Worm (Caenorhabditis elegans) whole organism, L3 larva: ENCODE results near the gene K10C2.8.

ENCODE experiments used
- ZK546.5 ChIP-seq: sonication (generic microtip); optimal IDR thresholded peaks from 2 replicates; lab custom pipeline; 2017; ENCODE audit warnings: missing biosample characterization, missing genetic modification characterization
- ama-1 ChIP-seq: fragments of 150-350 bp; optimal IDR thresholded peaks from 2 replicates; lab custom pipeline; 2018
- ceh-28 ChIP-seq: fragments of 150-350 bp; optimal IDR thresholded peaks from 2 replicates; lab custom pipeline; 2014; ENCODE audit warnings: missing biosample characterization, missing genetic modification reagents, missing genetic modification characterization
- egl-27 ChIP-seq: sonication (generic microtip); optimal IDR thresholded peaks from 4 replicates; lab custom pipeline; 2017; ENCODE audit warnings: missing biosample characterization, missing genetic modification reagents, missing genetic modification characterization
- egl-5 ChIP-seq: fragments of 150-350 bp; optimal IDR thresholded peaks from 2 replicates; lab custom pipeline; 2017; ENCODE audit warnings: missing biosample characterization, missing genetic modification reagents, missing genetic modification characterization, inconsistent platforms
- elt-2 ChIP-seq: sonication (generic microtip); optimal IDR thresholded peaks from 2 replicates; lab custom pipeline; 2016; ENCODE audit warnings: missing genetic modification reagents, mild to moderate bottlenecking, missing genetic modification characterization, missing compliant biosample characterization
- elt-3 ChIP-seq, 3 experiments: fragments of 150-350 bp in 1 of 3; sonication (generic microtip) in 2 of 3; optimal IDR thresholded peaks; 2 replicates in 2 of 3; 4 replicates in 1 of 3; lab custom pipeline; 2014 to 2017; ENCODE audit warnings: missing biosample characterization in 3 of 3, missing genetic modification characterization in 3 of 3
- fkh-10 ChIP-seq: sonication (generic microtip); optimal IDR thresholded peaks from 2 replicates; lab custom pipeline; 2017; ENCODE audit warnings: missing biosample characterization, missing genetic modification reagents, missing genetic modification characterization
- jun-1 ChIP-seq: fragments of 150-350 bp; optimal IDR thresholded peaks from 2 replicates; lab custom pipeline; 2014; ENCODE audit warnings: missing biosample characterization, missing genetic modification reagents, missing genetic modification characterization
- lin-39 ChIP-seq: fragments of 150-350 bp; optimal IDR thresholded peaks from 2 replicates; lab custom pipeline; 2018; ENCODE audit warnings: missing biosample characterization, missing genetic modification reagents, missing genetic modification characterization
- mdl-1 ChIP-seq: fragments of 150-350 bp; optimal IDR thresholded peaks from 2 replicates; lab custom pipeline; 2014; ENCODE audit warnings: missing biosample characterization, missing genetic modification characterization
- mml-1 ChIP-seq: fragments of 150-350 bp; sonication (generic microtip); optimal IDR thresholded peaks from 3 replicates; lab custom pipeline; 2014; ENCODE audit warnings: missing biosample characterization, missing genetic modification characterization
- nhr-12 ChIP-seq: fragments of 150-350 bp; optimal IDR thresholded peaks from 2 replicates; lab custom pipeline; 2014; ENCODE audit warnings: missing biosample characterization, missing genetic modification characterization
- nhr-23 ChIP-seq: fragments of 150-350 bp; optimal IDR thresholded peaks from 2 replicates; lab custom pipeline; 2014; ENCODE audit warnings: missing biosample characterization, missing genetic modification reagents, missing genetic modification characterization
- nhr-28 ChIP-seq: fragments of 150-350 bp; optimal IDR thresholded peaks from 2 replicates; lab custom pipeline; 2014; ENCODE audit warnings: missing biosample characterization, missing genetic modification characterization
- nhr-43 ChIP-seq: sonication (generic microtip); optimal IDR thresholded peaks from 2 replicates; lab custom pipeline; 2016; ENCODE audit warnings: mild to moderate bottlenecking, missing genetic modification characterization, missing compliant biosample characterization; ENCODE audit not compliant: poor library complexity, severe bottlenecking
- nhr-67 ChIP-seq: fragments of 150-350 bp; optimal IDR thresholded peaks from 2 replicates; lab custom pipeline; 2014; ENCODE audit warnings: missing biosample characterization, missing genetic modification characterization
- nhr-77 ChIP-seq: fragments of 150-350 bp; optimal IDR thresholded peaks from 2 replicates; lab custom pipeline; 2014; ENCODE audit warnings: missing biosample characterization, missing genetic modification characterization
- pha-4 ChIP-seq: fragments of 150-350 bp; optimal IDR thresholded peaks from 2 replicates; lab custom pipeline; 2014; ENCODE audit warnings: missing biosample characterization, missing genetic modification reagents, missing genetic modification characterization
- pqm-1 ChIP-seq: fragments of 150-350 bp; optimal IDR thresholded peaks from 2 replicates; lab custom pipeline; 2017; ENCODE audit warnings: missing biosample characterization, missing genetic modification characterization, inconsistent platforms
- sea-2 ChIP-seq: fragments of 150-350 bp; sonication (generic microtip); optimal IDR thresholded peaks from 4 replicates; lab custom pipeline; 2014; ENCODE audit warnings: missing biosample characterization, missing genetic modification reagents, missing genetic modification characterization
- skn-1 ChIP-seq: fragments of 150-350 bp; optimal IDR thresholded peaks from 2 replicates; lab custom pipeline; 2014; ENCODE audit warnings: missing biosample characterization, missing genetic modification characterization
- unc-62 ChIP-seq: fragments of 150-350 bp; sonication (generic microtip); optimal IDR thresholded peaks from 4 replicates; lab custom pipeline; 2014; ENCODE audit warnings: missing biosample characterization, missing genetic modification reagents, missing genetic modification characterization
- zag-1 ChIP-seq: fragments of 150-350 bp; optimal IDR thresholded peaks from 2 replicates; lab custom pipeline; 2014; ENCODE audit warnings: missing biosample characterization, missing genetic modification characterization
- ztf-4 ChIP-seq: fragments of 150-350 bp; optimal IDR thresholded peaks from 2 replicates; lab custom pipeline; 2014; ENCODE audit warnings: missing biosample characterization, missing genetic modification characterization

Gene K10C2.8

DNA sequence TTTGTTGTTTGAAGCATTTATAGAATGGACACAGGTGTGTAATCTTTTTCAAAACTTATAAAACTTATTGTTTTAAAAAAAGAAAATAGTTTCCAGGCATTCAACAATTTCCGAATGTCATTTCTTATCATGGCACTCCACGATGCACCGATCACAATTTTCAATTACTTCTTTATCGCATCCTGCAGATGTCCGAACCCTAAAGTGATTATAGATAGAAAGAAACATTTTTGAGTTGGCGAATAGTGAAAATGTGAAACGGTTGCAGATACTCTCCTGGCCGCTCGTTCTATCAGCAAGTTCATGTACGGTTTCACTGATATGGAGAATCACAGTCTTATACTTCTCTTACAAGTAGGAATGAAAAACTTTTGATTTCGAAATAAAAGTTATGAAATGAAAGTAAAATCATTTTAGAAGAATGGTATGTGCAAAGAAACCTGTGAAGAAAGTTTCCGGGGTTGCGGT lies 25.6 kb upstream of the K10C2.8 start, which contains the start of gene C15B12.2:
Gene C15B12.2, plus strand, starts transcription at position 418 of the 468 bp plus-strand sequence.
- TF ChIP-seq nhr-77 (tag; lab: Kevin White, UChicago) (no peak), mdl-1 (no peak), elt-2 (tag; lab: Kevin White, UChicago) (peak; percentile 82), nhr-67 (tag; lab: Kevin White, UChicago) (no peak), pqm-1 (tag; lab: Kevin White, UChicago) (no peak), nhr-43 (tag; lab: Kevin White, UChicago) (no peak)
- TF ChIP-seq, all 47 proteins: peak for 1

ce11 chrX:6462479-6462878 lies 25.0 kb upstream of the K10C2.8 start:
- TF ChIP-seq ztf-4 (tag; lab: Kevin White, UChicago) (no peak), pqm-1 (tag; lab: Kevin White, UChicago) (peak; percentile 33), ZK546.5 (tag; lab: Kevin White, UChicago) (no peak), elt-2 (tag; lab: Kevin White, UChicago) (peak; percentile 29), sea-2 (no peak)
- TF ChIP-seq, all 47 proteins: peak for 2

DNA sequence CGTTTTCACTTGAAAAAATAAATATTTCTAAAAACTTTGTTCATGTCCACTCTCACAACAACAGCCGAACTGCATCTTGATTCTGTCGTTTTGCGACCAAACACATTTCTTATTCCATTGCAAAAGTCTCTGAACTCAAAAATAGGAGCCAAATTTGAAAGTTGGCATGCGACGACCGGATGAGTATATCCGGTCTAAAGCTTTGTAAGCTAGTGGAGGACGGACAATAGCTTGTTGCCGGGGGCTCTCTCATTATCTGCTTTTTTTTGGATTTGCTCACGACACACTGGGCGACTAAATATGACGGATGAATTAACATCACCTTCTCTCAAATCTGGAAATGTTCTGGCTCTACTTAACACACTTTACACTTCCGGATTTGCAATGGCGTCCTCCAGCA lies 24.3 kb upstream of the K10C2.8 start, which contains the start of gene K04E7.1:
Gene K04E7.1, plus strand, starts transcription at position 301 of the 400 bp plus-strand sequence.
- TF ChIP-seq ceh-28 (tag; lab: Kevin White, UChicago) (no peak), ama-1 (lab: Kevin White, UChicago) (no peak)

DNA sequence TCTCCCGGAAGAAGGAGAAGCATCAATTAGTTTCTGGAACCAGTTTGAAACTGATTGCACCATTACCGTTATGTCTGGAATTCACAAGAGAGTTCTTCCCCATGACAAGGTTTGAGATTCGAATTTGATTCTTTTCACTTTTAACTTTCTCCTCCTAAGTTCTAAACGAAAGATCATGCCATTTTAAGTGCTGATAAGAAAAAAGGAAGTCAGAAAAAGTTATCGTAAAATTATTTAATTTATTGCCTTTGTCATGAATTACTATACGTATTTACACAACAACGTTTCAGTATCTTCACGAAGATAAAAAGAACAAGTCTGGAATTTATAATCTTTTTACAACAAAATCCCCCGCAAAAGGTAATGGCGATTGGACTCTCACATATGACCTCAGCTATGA lies 22.7 kb upstream of the K10C2.8 start:
- TF ChIP-seq nhr-23 (tag; lab: Kevin White, UChicago) (no peak), pqm-1 (tag; lab: Kevin White, UChicago) (peak; percentile 70), nhr-77 (tag; lab: Kevin White, UChicago) (no peak), nhr-28 (tag; lab: Kevin White, UChicago) (no peak), elt-2 (tag; lab: Kevin White, UChicago) (peak; percentile 53), ceh-28 (tag; lab: Kevin White, UChicago) (no peak)
- TF ChIP-seq, all 47 proteins: peak for 2

DNA sequence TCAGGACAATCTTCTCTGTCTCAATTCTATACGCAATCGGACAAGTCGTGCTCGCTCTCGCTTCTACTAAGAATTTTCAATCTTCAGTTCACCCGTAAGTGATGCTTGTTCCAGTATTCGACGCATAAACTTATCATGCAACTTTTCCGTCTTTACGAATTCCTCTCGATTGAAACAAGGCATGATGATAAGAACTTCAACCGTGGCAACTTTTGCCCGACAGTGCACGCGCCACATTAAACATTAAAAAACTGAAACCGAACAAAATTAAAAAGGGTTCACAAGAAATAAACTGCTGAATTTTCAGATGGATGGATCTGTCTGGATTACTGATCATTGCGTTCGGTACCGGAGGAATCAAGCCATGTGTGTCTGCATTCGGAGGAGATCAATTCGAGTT lies 21.0 kb upstream of the K10C2.8 start:
- TF ChIP-seq ceh-28 (tag; lab: Kevin White, UChicago) = no peak
- TF ChIP-seq nhr-28 (tag; lab: Kevin White, UChicago) = no peak
- no peak for TF ChIP-seq elt-3 (tag; optimal IDR thresholded peaks at IDR 0.05; lab: Kevin White, UChicago)
- TF ChIP-seq jun-1 (tag; lab: Kevin White, UChicago) = no peak
- TF ChIP-seq lin-39 (tag; lab: Kevin White, UChicago) = no peak
- TF ChIP-seq nhr-12 (tag; lab: Kevin White, UChicago) = no peak
- no peak for TF ChIP-seq nhr-43 (tag; lab: Kevin White, UChicago)

DNA sequence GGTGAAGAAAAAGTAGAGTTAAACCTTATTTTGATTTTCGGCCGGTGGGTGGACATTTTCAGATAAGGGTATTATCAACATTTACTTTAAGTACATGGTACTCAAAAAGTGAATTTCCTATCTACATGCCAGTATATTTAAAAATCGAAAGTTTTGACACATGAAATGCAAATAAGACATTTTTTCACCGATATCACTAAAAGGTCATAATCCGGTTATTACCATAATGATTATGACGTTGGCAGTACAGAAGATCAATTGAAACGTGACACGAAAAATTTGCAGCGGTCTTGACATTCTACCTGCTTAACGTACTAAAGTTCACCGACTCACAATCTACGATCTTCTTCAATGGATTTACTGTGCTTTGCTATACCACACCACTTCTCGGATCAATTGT lies 20.6 kb upstream of the K10C2.8 start:
- TF ChIP-seq skn-1 (tag; lab: Kevin White, UChicago) (no peak), mml-1 (tag; lab: Kevin White, UChicago) (no peak), unc-62 (GFP tag; lab: Kevin White, UChicago) (no peak), egl-27 (no peak), elt-2 (tag; lab: Kevin White, UChicago) (peak; percentile 73), egl-5 (tag; lab: Kevin White, UChicago) (no peak), pha-4 (tag; lab: Kevin White, UChicago) (peak; percentile 15), zag-1 (tag; lab: Kevin White, UChicago) (no peak), fkh-10 (no peak), nhr-67 (tag; lab: Kevin White, UChicago) (no peak)
- TF ChIP-seq, all 47 proteins: peak for 2

ce11 chrX:6456567-6456966 lies 19.1 kb upstream of the K10C2.8 start, which contains the start of gene pept-1:
TSS of gene pept-1 (plus strand) at chrX:6456872.
- TF ChIP-seq elt-2 (tag; lab: Kevin White, UChicago) (peak; percentile 98), pha-4 (tag; lab: Kevin White, UChicago) (peak; percentile 16), elt-3 (tag; optimal IDR thresholded peaks at IDR 0.05; lab: Kevin White, UChicago) (no peak), pqm-1 (tag; lab: Kevin White, UChicago) (peak; percentile 94), nhr-67 (tag; lab: Kevin White, UChicago) (no peak), skn-1 (tag; lab: Kevin White, UChicago) (peak; percentile 32)
